Worm (Caenorhabditis elegans): ENCODE data around the gene cyp-35A4.

ce11 chrV:4043632-4044031 is 12.2 kb downstream of the cyp-35A4 start, which contains the start of gene phat-3:
- no peak for TF ChIP-seq him-1 (tag; optimal IDR thresholded peaks at IDR 0.05)
- TF ChIP-seq W03F9.2 (tag; optimal IDR thresholded peaks at IDR 0.05): no peak
